Fruit fly (Drosophila melanogaster): ENCODE measurements around the gene CG17361.

Gene CG17361

dm6 chr3L:14037655-14038644 lies 41.0 kb downstream of the CG17361 start (continued):
- peak; percentile 56 for TF ChIP-seq twi (tag; optimal IDR thresholded peaks at IDR 0.05)
- TF ChIP-seq Trl (optimal IDR thresholded peaks at IDR 0.05), result peak; percentile 96 to 99
- peak; percentile 20 for TF ChIP-seq Trl (GFP tag; optimal IDR thresholded peaks at IDR 0.05)
- TF ChIP-seq kni (GFP tag; optimal IDR thresholded peaks at IDR 0.05), result peak; percentile 45
- TF ChIP-seq CG12744 (GFP tag; optimal IDR thresholded peaks at IDR 0.05), result no peak
- TF ChIP-seq Pdp1 (GFP tag; optimal IDR thresholded peaks at IDR 0.05), result peak in 1 of 2 experiments; percentile 91
- peak in 1 of 2 experiments; percentile 2 for TF ChIP-seq insv (GFP tag; optimal IDR thresholded peaks at IDR 0.05)
- TF ChIP-seq YL-1 (GFP tag; optimal IDR thresholded peaks at IDR 0.05), result peak; percentile 43
- TF ChIP-seq crol (GFP tag; IDR thresholded peaks at IDR 0.05), result peak; percentile 67
- TF ChIP-seq CG8924 (tag; optimal IDR thresholded peaks at IDR 0.05), result peak; percentile 12
- TF ChIP-seq CG13287 (GFP tag; IDR thresholded peaks at IDR 0.05; ENCODE audit: partially characterized antibody), result peak; percentile 51
- TF ChIP-seq CG34422 (GFP tag; IDR thresholded peaks at IDR 0.05), result peak; percentile 94; the same call in 2 of the 3 replicates
- peak; percentile 35; the same call in 1 of the 2 replicates for TF ChIP-seq sob (GFP tag; IDR thresholded peaks at IDR 0.05)
- peak; percentile 37 for TF ChIP-seq nerfin-1 (tag; optimal IDR thresholded peaks at IDR 0.05)
- peak; percentile 34; the same call in 1 of the 2 replicates for TF ChIP-seq sna (GFP tag; IDR thresholded peaks at IDR 0.05; ENCODE audit: partially characterized antibody)
- peak; percentile 43; the same call in 1 of the 2 replicates for TF ChIP-seq chm (GFP tag; IDR thresholded peaks at IDR 0.05)
- peak; percentile 54; the same call in 1 of the 2 replicates for TF ChIP-seq Drgx (GFP tag; IDR thresholded peaks at IDR 0.05)
- TF ChIP-seq CG32532 (GFP tag; IDR thresholded peaks at IDR 0.05), result peak; percentile 31; the same call in 1 of the 2 replicates
- peak; percentile 17 for TF ChIP-seq sqz (GFP tag; optimal IDR thresholded peaks at IDR 0.05)
- TF ChIP-seq CG9932 (GFP tag; IDR thresholded peaks at IDR 0.05), result peak; percentile 43; the same call in 1 of the 2 replicates
- TF ChIP-seq CG1024 (GFP tag; IDR thresholded peaks at IDR 0.05), result no peak
- no peak for TF ChIP-seq CG15601 (tag; optimal IDR thresholded peaks at IDR 0.05)
- peak; percentile 51 for TF ChIP-seq Rfx (GFP tag; IDR thresholded peaks at IDR 0.05)
- TF ChIP-seq Ptx1 (GFP tag; IDR thresholded peaks at IDR 0.05), result no peak
- peak; percentile 13 for TF ChIP-seq sd (tag; optimal IDR thresholded peaks at IDR 0.05)
- TF ChIP-seq crp (GFP tag; optimal IDR thresholded peaks at IDR 0.05), result peak in 1 of 2 experiments; percentile 63
- 0 out of 2 replicates have a peak, but pooled peaks have one; percentile 29 for TF ChIP-seq unc-4 (GFP tag; IDR thresholded peaks at IDR 0.05; ENCODE audit: partially characterized antibody)
- peak; percentile 89; the same call in 2 of the 4 replicates for TF ChIP-seq chinmo (GFP tag; IDR thresholded peaks at IDR 0.05; ENCODE audit: partially characterized antibody)
- no peak for TF ChIP-seq fd102C (GFP tag; optimal IDR thresholded peaks at IDR 0.05)
- TF ChIP-seq E2f1 (GFP tag; IDR thresholded peaks at IDR 0.05), result peak; percentile 56; the same call in 1 of the 2 replicates
- TF ChIP-seq HmgZ (tag; optimal IDR thresholded peaks at IDR 0.05), result peak; percentile 35
- TF ChIP-seq Sin3A (optimal IDR thresholded peaks at IDR 0.05), result no peak
- peak; percentile 67 for TF ChIP-seq CG1832 (GFP tag; optimal IDR thresholded peaks at IDR 0.05)
- TF ChIP-seq row (GFP tag; IDR thresholded peaks at IDR 0.05), result peak; percentile 58; the same call in 2 of the 3 replicates
- TF ChIP-seq Myb (GFP tag; optimal IDR thresholded peaks at IDR 0.05), result peak; percentile 10
- 0 out of 3 replicates have a peak, but pooled peaks have one; percentile 21 for TF ChIP-seq CG11456 (GFP tag; IDR thresholded peaks at IDR 0.05)
- peak; percentile 7 for TF ChIP-seq sug (tag; optimal IDR thresholded peaks at IDR 0.05)
- no peak for TF ChIP-seq prd (optimal IDR thresholded peaks at IDR 0.05)
- 0 out of 3 replicates have a peak, but pooled peaks have one; percentile 6 for TF ChIP-seq prd (GFP tag; IDR thresholded peaks at IDR 0.05)
- no peak for TF ChIP-seq fd96Cb (tag; optimal IDR thresholded peaks at IDR 0.05)
- TF ChIP-seq bowl (GFP tag; IDR thresholded peaks at IDR 0.05), result no peak
- peak; percentile 26; the same call in 1 of the 2 replicates for TF ChIP-seq vvl (GFP tag; IDR thresholded peaks at IDR 0.05)
- TF ChIP-seq sens (GFP tag), result peak; percentile 78
- TF ChIP-seq wdn (GFP tag; IDR thresholded peaks at IDR 0.05), result no peak
- TF ChIP-seq bigmax (GFP tag; optimal IDR thresholded peaks at IDR 0.05), result peak; percentile 97
- peak; percentile 32 for TF ChIP-seq CG17385 (GFP tag; optimal IDR thresholded peaks at IDR 0.05)
- TF ChIP-seq HHEX (GFP tag; optimal IDR thresholded peaks at IDR 0.05), result no peak
- TF ChIP-seq NFAT (GFP tag; IDR thresholded peaks at IDR 0.05), result peak; percentile 9; the same call in 1 of the 2 replicates
